Worm (Caenorhabditis elegans) whole organism, L4 larva: Measurements from ENCODE around the gene T12D8.5.

ENCODE experiments used
- D1046.2 ChIP-seq: fragments of 200-800 bp; sonication (Bioruptor generic); IDR thresholded peaks from 2 replicates; pipeline ENCODE4 v1.3.6; 2022; ENCODE audit warnings: missing genetic modification characterization, missing compliant biosample characterization
- F37D6.2 ChIP-seq: sonication (generic microtip); optimal IDR thresholded peaks from 2 replicates; lab custom pipeline; 2016; ENCODE audit warnings: mild to moderate bottlenecking, missing genetic modification characterization, missing compliant biosample characterization
- F44E2.7 ChIP-seq: fragments of 200-800 bp; sonication (Bioruptor generic); IDR thresholded peaks from 2 replicates; pipeline ENCODE4 v2.1.2; 2022; ENCODE audit warnings: missing genetic modification characterization, missing compliant biosample characterization
- T20F7.1 ChIP-seq: fragments of 200-800 bp; sonication (Bioruptor generic); optimal IDR thresholded peaks from 2 replicates; lab custom pipeline; 2018; ENCODE audit warnings: mild to moderate bottlenecking, missing genetic modification characterization, missing compliant biosample characterization
- Y105C5A.15 ChIP-seq: fragments of 200-800 bp; sonication (Bioruptor generic); IDR thresholded peaks from 2 replicates; pipeline ENCODE4 v1.3.6; 2022; ENCODE audit warnings: missing genetic modification characterization, missing compliant biosample characterization
- Y75B8A.6 ChIP-seq: fragments of 200-800 bp; sonication (Bioruptor generic); IDR thresholded peaks from 2 replicates; pipeline ENCODE4 v1.3.6; 2022; ENCODE audit warnings: missing genetic modification reagents, missing genetic modification characterization, missing compliant biosample characterization
- ZK337.2 ChIP-seq: fragments of 200-800 bp; sonication (Bioruptor generic); IDR thresholded peaks from 2 replicates; pipeline ENCODE4 v1.3.6; 2022; ENCODE audit warnings: missing genetic modification reagents, missing genetic modification characterization, missing compliant biosample characterization
- ZK546.5 ChIP-seq, 2 experiments: sonication (generic microtip); optimal IDR thresholded peaks; 2 replicates each; lab custom pipeline; 2017; ENCODE audit warnings: missing biosample characterization in 2 of 2, missing genetic modification characterization in 2 of 2
- aha-1 ChIP-seq: fragments of 150-350 bp; peaks from one replicate; lab custom pipeline; 2014; ENCODE audit warnings: missing biosample characterization, missing genetic modification characterization
- arid-1 ChIP-seq: fragments of 200-800 bp; sonication (Bioruptor generic); conservative IDR thresholded peaks from 2 replicates; pipeline ENCODE4 v1.3.6; 2022; ENCODE audit warnings: missing genetic modification reagents, missing genetic modification characterization, missing compliant biosample characterization
- ceh-20 ChIP-seq: fragments of 200-800 bp; sonication (Bioruptor generic); IDR thresholded peaks from 2 replicates; pipeline ENCODE4 v1.3.6; 2022; ENCODE audit warnings: missing genetic modification reagents, missing genetic modification characterization, missing compliant biosample characterization
- ceh-28 ChIP-seq: fragments of 150-350 bp; optimal IDR thresholded peaks from 2 replicates; lab custom pipeline; 2014; ENCODE audit warnings: missing biosample characterization, missing genetic modification reagents, missing genetic modification characterization
- ces-1 ChIP-seq: fragments of 150-350 bp; sonication (generic microtip); optimal IDR thresholded peaks from 4 replicates; lab custom pipeline; 2014; ENCODE audit warnings: missing biosample characterization, missing genetic modification reagents, missing genetic modification characterization
- ctbp-1 ChIP-seq: fragments of 200-800 bp; sonication (Bioruptor generic); IDR thresholded peaks from 2 replicates; pipeline ENCODE4 v1.3.6; 2022; ENCODE audit warnings: missing genetic modification reagents, missing genetic modification characterization, missing compliant biosample characterization
- daf-12 ChIP-seq: fragments of 150-350 bp; optimal IDR thresholded peaks from 2 replicates; lab custom pipeline; 2014; ENCODE audit warnings: missing biosample characterization, missing genetic modification reagents, missing genetic modification characterization
- daf-16 ChIP-seq, 3 experiments: sonication (generic microtip); optimal IDR thresholded peaks; 2 replicates each; lab custom pipeline; 2016 to 2017; ENCODE audit warnings: missing genetic modification characterization in 3 of 3, missing genetic modification reagents in 3 of 3, mild to moderate bottlenecking in 2 of 3, missing compliant biosample characterization in 2 of 3, missing biosample characterization in 1 of 3, moderate library complexity in 1 of 3
- daf-8 ChIP-seq: fragments of 200-800 bp; sonication (Bioruptor generic); IDR thresholded peaks from 2 replicates; pipeline ENCODE4 v1.3.6; 2022; ENCODE audit warnings: missing genetic modification characterization, missing compliant biosample characterization
- dve-1 ChIP-seq: sonication (generic microtip); optimal IDR thresholded peaks from 2 replicates; lab custom pipeline; 2017; ENCODE audit warnings: antibody characterized with exemption, mild to moderate bottlenecking, missing genetic modification characterization, missing compliant biosample characterization; ENCODE audit not compliant: insufficient read depth
- gei-8 ChIP-seq: fragments of 200-800 bp; sonication (Bioruptor generic); optimal IDR thresholded peaks from 2 replicates; lab custom pipeline; 2018; ENCODE audit warnings: mild to moderate bottlenecking, missing genetic modification characterization, missing compliant biosample characterization
- hlh-11 ChIP-seq: fragments of 200-800 bp; sonication (Bioruptor generic); optimal IDR thresholded peaks from 2 replicates; lab custom pipeline; 2018; ENCODE audit warnings: mild to moderate bottlenecking, missing genetic modification characterization, missing compliant biosample characterization
- hlh-30 ChIP-seq: sonication (generic microtip); optimal IDR thresholded peaks from 2 replicates; lab custom pipeline; 2017; ENCODE audit warnings: antibody characterized with exemption, mild to moderate bottlenecking, missing genetic modification characterization, missing compliant biosample characterization; ENCODE audit not compliant: insufficient read depth
- lin-13 ChIP-seq: fragments of 150-350 bp; optimal IDR thresholded peaks from 2 replicates; lab custom pipeline; 2014; ENCODE audit warnings: missing biosample characterization, missing genetic modification reagents, missing genetic modification characterization
- lir-3 ChIP-seq: sonication (generic microtip); optimal IDR thresholded peaks from 2 replicates; lab custom pipeline; 2016; ENCODE audit warnings: mild to moderate bottlenecking, missing genetic modification characterization, missing compliant biosample characterization
- madf-5 ChIP-seq, 2 experiments: fragments of 200-800 bp; sonication (Bioruptor generic); IDR thresholded peaks; 2 replicates each; pipeline ENCODE4 v1.3.6; 2022; ENCODE audit warnings: missing compliant biosample characterization in 2 of 2, missing genetic modification characterization in 2 of 2
- mdl-1 ChIP-seq, 2 experiments: fragments of 150-350 bp in 1 of 2; sonication (generic microtip) in 1 of 2; optimal IDR thresholded peaks; 2 replicates each; lab custom pipeline; 2014 to 2017; ENCODE audit warnings: missing biosample characterization in 2 of 2, missing genetic modification characterization in 2 of 2
- mdt-29 ChIP-seq: fragments of 200-800 bp; sonication (Bioruptor generic); IDR thresholded peaks from 2 replicates; pipeline ENCODE4 v1.3.6; 2022; ENCODE audit warnings: missing genetic modification reagents, missing genetic modification characterization, missing compliant biosample characterization
- mep-1 ChIP-seq: fragments of 150-350 bp; sonication (generic microtip); optimal IDR thresholded peaks from 3 replicates; lab custom pipeline; 2014; ENCODE audit warnings: missing biosample characterization, missing genetic modification characterization
- mxl-2 ChIP-seq: fragments of 200-800 bp; sonication (Bioruptor generic); conservative IDR thresholded peaks from 2 replicates; pipeline ENCODE4 v1.3.6; 2022; ENCODE audit warnings: missing genetic modification reagents, missing genetic modification characterization, missing compliant biosample characterization
- mxl-3 ChIP-seq: fragments of 200-800 bp; sonication (Bioruptor generic); optimal IDR thresholded peaks from 2 replicates; lab custom pipeline; 2018; ENCODE audit warnings: mild to moderate bottlenecking, missing genetic modification characterization, missing compliant biosample characterization
- nhr-10 ChIP-seq: fragments of 150-350 bp; optimal IDR thresholded peaks from 2 replicates; lab custom pipeline; 2014; ENCODE audit warnings: missing biosample characterization, missing genetic modification characterization
- nhr-111 ChIP-seq: fragments of 200-800 bp; sonication (Bioruptor generic); optimal IDR thresholded peaks from 2 replicates; lab custom pipeline; 2018; ENCODE audit warnings: mild to moderate bottlenecking, missing genetic modification characterization, missing compliant biosample characterization
- nhr-28 ChIP-seq: fragments of 150-350 bp; optimal IDR thresholded peaks from 2 replicates; lab custom pipeline; 2014; ENCODE audit warnings: missing biosample characterization, missing genetic modification characterization
- nhr-41 ChIP-seq: fragments of 200-800 bp; sonication (Bioruptor generic); IDR thresholded peaks from 2 replicates; pipeline ENCODE4 v1.3.6; 2022; ENCODE audit warnings: missing genetic modification reagents, missing genetic modification characterization, missing compliant biosample characterization
- nhr-42 ChIP-seq: fragments of 200-800 bp; sonication (Bioruptor generic); IDR thresholded peaks from 2 replicates; pipeline ENCODE4 v1.3.6; 2022; ENCODE audit warnings: missing genetic modification characterization, missing compliant biosample characterization
- nhr-48 ChIP-seq: sonication (generic microtip); optimal IDR thresholded peaks from 2 replicates; lab custom pipeline; 2016; ENCODE audit warnings: mild to moderate bottlenecking, missing genetic modification characterization, missing compliant biosample characterization
- nhr-6 ChIP-seq: fragments of 150-350 bp; optimal IDR thresholded peaks from 2 replicates; lab custom pipeline; 2014; ENCODE audit warnings: missing biosample characterization, missing genetic modification characterization
- nhr-76 ChIP-seq: fragments of 150-350 bp; optimal IDR thresholded peaks from 2 replicates; lab custom pipeline; 2014; ENCODE audit warnings: missing biosample characterization, missing genetic modification characterization
- nhr-77 ChIP-seq: fragments of 150-350 bp; optimal IDR thresholded peaks from 2 replicates; lab custom pipeline; 2014; ENCODE audit warnings: missing biosample characterization, missing genetic modification characterization
- pha-4 ChIP-seq, 2 experiments: fragments of 150-350 bp in 1 of 2; fragments of 200-800 bp in 1 of 2; sonication (Bioruptor generic) in 1 of 2; IDR thresholded peaks in 1 of 2; optimal IDR thresholded peaks in 1 of 2; 2 replicates each; pipeline versions ENCODE4 v1.3.6 to Lab custom; 2014 to 2022; ENCODE audit warnings: missing genetic modification characterization in 2 of 2, missing genetic modification reagents in 2 of 2, missing biosample characterization in 1 of 2, missing compliant biosample characterization in 1 of 2
- pqm-1 ChIP-seq: sonication (generic microtip); optimal IDR thresholded peaks from 2 replicates; lab custom pipeline; 2017; ENCODE audit warnings: missing biosample characterization, missing genetic modification characterization
- sdz-12 ChIP-seq: fragments of 200-800 bp; sonication (Bioruptor generic); optimal IDR thresholded peaks from 2 replicates; lab custom pipeline; 2018; ENCODE audit warnings: mild to moderate bottlenecking, missing genetic modification characterization, missing compliant biosample characterization
- snpc-1.2 ChIP-seq: fragments of 200-800 bp; sonication (Bioruptor generic); IDR thresholded peaks from 2 replicates; pipeline ENCODE4 v1.3.6; 2022; ENCODE audit warnings: missing genetic modification reagents, missing genetic modification characterization, missing compliant biosample characterization
- snpc-4 ChIP-seq: fragments of 150-350 bp; optimal IDR thresholded peaks from 2 replicates; lab custom pipeline; 2014; ENCODE audit warnings: missing biosample characterization, missing genetic modification characterization
- tra-1 ChIP-seq: fragments of 200-800 bp; sonication (Bioruptor generic); IDR thresholded peaks from 2 replicates; pipeline ENCODE4 v1.3.6; 2022; ENCODE audit warnings: missing genetic modification reagents, missing genetic modification characterization, missing compliant biosample characterization
- zip-11 ChIP-seq: fragments of 200-800 bp; sonication (Bioruptor generic); IDR thresholded peaks from 2 replicates; pipeline ENCODE4 v1.3.6; 2022; ENCODE audit warnings: missing genetic modification characterization, missing compliant biosample characterization
- zip-2 ChIP-seq: fragments of 150-350 bp; optimal IDR thresholded peaks from 2 replicates; lab custom pipeline; 2014; ENCODE audit warnings: missing biosample characterization, missing genetic modification characterization

T12D8.5 gene

DNA sequence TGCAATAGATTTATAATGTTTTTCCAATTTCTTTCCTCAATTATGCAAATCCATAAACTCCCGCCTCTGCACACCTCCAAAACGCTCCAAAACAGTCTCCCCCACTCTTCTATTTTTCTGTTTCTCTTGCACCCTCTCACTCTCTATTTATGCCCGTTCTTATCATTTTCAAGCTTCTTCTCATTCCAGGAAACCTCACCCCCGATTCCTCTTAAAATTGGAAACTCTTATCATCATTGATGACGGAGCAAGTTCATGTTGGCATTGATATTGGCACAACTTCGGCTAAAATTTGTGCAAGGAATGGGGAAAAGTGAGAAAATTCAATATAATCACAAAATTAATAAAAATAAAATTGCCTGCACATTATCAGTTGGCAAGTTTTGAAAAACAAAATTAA, 18.8 kb downstream of the T12D8.5 start, which contains the start of gene shpk-1 (continued):
- TF ChIP-seq nhr-41: no peak

DNA sequence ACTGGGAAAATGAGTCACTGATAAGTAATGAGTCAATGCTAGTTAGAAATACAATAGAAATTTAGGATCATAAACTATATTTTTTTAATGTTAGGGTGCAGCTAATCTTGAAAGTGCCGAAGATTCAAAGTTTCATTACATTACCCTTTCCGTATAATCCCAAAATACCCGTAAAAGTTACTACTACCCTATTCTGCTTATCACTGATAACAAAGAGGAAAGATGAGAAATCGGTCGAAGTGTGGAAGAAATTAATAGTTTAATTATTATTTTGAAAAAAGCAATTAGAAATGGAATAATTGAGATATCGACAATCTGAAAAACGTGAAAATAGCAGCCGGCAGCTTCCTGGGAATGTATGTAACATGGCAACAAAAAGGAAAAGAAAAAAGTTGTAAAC, 19.7 kb downstream of the T12D8.5 start:
- no peak for TF ChIP-seq nhr-6 (tag; lab: Kevin White, UChicago)
- TF ChIP-seq ZK546.5 (tag; optimal IDR thresholded peaks at IDR 0.05; lab: Kevin White, UChicago): no peak
- TF ChIP-seq F44E2.7 (GFP tag; lab: Robert Waterston, UW): no peak
- no peak for TF ChIP-seq D1046.2
- no peak for TF ChIP-seq tra-1 (GFP tag; lab: Robert Waterston, UW)
- TF ChIP-seq daf-8 (GFP tag; lab: Robert Waterston, UW): no peak
- no peak for TF ChIP-seq ceh-28 (tag; lab: Kevin White, UChicago)
- TF ChIP-seq aha-1: no peak
- no peak for TF ChIP-seq daf-12 (tag; lab: Kevin White, UChicago)
- TF ChIP-seq daf-16 (GFP tag; optimal IDR thresholded peaks at IDR 0.05; lab: Kevin White, UChicago): no peak
- peak; percentile 37 for TF ChIP-seq daf-16 (tag; optimal IDR thresholded peaks at IDR 0.05; lab: Kevin White, UChicago)
- no peak for TF ChIP-seq lir-3
- peak; percentile 23 for TF ChIP-seq dve-1 (tag; lab: Kevin White, UChicago)
- TF ChIP-seq ces-1: no peak
- TF ChIP-seq madf-5 (GFP tag; IDR thresholded peaks at IDR 0.05; lab: Robert Waterston, UW): no peak
- TF ChIP-seq pqm-1 (tag; lab: Kevin White, UChicago): peak; percentile 28
- no peak for TF ChIP-seq Y105C5A.15 (GFP tag; lab: Robert Waterston, UW)
- TF ChIP-seq, all 104 proteins: peak for 3

DNA sequence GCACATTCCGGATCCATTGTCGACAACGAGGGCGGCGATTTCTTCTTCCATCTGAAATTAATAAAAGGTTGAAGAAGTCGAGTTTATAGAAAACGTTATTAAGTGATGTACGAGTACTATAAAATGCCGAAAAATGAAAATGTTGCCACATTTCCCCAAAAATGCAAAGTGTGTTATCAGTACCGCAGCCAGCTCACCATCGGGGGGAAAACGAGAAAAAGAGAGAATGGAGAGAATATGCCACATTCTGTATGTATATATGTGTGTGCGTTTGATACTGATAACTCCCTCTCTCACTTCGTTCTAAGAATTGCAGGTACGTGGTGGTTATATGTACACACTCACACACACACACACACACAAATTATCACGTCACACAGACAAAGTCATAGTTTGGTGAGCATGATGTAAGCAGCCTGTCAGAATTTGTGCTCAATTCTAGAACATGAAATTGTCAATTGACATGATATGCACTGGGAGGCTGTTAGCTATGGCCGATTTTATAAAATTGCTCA, 20.5 kb downstream of the T12D8.5 start, which contains the start of gene act-5:
TSS of gene act-5 (minus strand) at position 51 of the 515 bp plus-strand sequence.
- no peak for TF ChIP-seq pha-4 (GFP tag; IDR thresholded peaks at IDR 0.05; lab: Robert Waterston, UW)
- TF ChIP-seq pha-4 (tag; optimal IDR thresholded peaks at IDR 0.05; lab: Kevin White, UChicago): peak; percentile 6
- TF ChIP-seq nhr-111 (GFP tag; lab: Kevin White, UChicago): no peak
- peak in 1 of 2 experiments; percentile 15 for TF ChIP-seq daf-16 (GFP tag; optimal IDR thresholded peaks at IDR 0.05; lab: Kevin White, UChicago)
- TF ChIP-seq daf-16 (tag; optimal IDR thresholded peaks at IDR 0.05; lab: Kevin White, UChicago): peak; percentile 90
- no peak for TF ChIP-seq ceh-20 (GFP tag; lab: Robert Waterston, UW)
- TF ChIP-seq sdz-12: no peak
- TF ChIP-seq arid-1: no peak
- TF ChIP-seq hlh-11 (tag; lab: Kevin White, UChicago): peak; percentile 87
- no peak for TF ChIP-seq snpc-1.2
- TF ChIP-seq nhr-10 (tag; lab: Kevin White, UChicago): peak; percentile 51
- no peak for TF ChIP-seq F37D6.2 (tag; lab: Kevin White, UChicago)
- no peak for TF ChIP-seq nhr-42 (GFP tag; lab: Robert Waterston, UW)
- TF ChIP-seq mdl-1 (tag; optimal IDR thresholded peaks at IDR 0.05; lab: Kevin White, UChicago): no peak
- TF ChIP-seq zip-11 (GFP tag; lab: Robert Waterston, UW): no peak
- TF ChIP-seq hlh-30 (tag; lab: Kevin White, UChicago): peak; percentile 53
- no peak for TF ChIP-seq F44E2.7 (GFP tag; lab: Robert Waterston, UW)
- TF ChIP-seq mdt-29 (GFP tag; lab: Robert Waterston, UW): 0 out of 2 replicates have a peak, but pooled peaks have one; percentile 31
- peak; percentile 14 for TF ChIP-seq lin-13
- TF ChIP-seq ctbp-1: no peak
- no peak for TF ChIP-seq ZK337.2
- peak; percentile 69 for TF ChIP-seq nhr-48 (tag; lab: Kevin White, UChicago)
- TF ChIP-seq daf-12 (tag; lab: Kevin White, UChicago): no peak
- peak; percentile 91 for TF ChIP-seq pqm-1 (tag; lab: Kevin White, UChicago)
- peak; percentile 91 for TF ChIP-seq nhr-28 (tag; lab: Kevin White, UChicago)
- peak; percentile 79 for TF ChIP-seq dve-1 (tag; lab: Kevin White, UChicago)
- no peak for TF ChIP-seq T20F7.1 (GFP tag; lab: Kevin White, UChicago)
- peak; percentile 37 for TF ChIP-seq mxl-3 (GFP tag; lab: Kevin White, UChicago)
- TF ChIP-seq snpc-4 (tag; lab: Kevin White, UChicago): no peak
- peak; percentile 77 for TF ChIP-seq nhr-77
- TF ChIP-seq zip-2 (tag; lab: Kevin White, UChicago): no peak
- TF ChIP-seq mep-1: peak; percentile 23
- no peak for TF ChIP-seq nhr-76 (tag; lab: Kevin White, UChicago)
- no peak for TF ChIP-seq gei-8 (GFP tag; lab: Kevin White, UChicago)
- TF ChIP-seq aha-1: peak; percentile 94
- peak; percentile 61; the same call in 1 of the 2 replicates for TF ChIP-seq tra-1 (GFP tag; lab: Robert Waterston, UW)
- no peak for TF ChIP-seq mxl-2 (GFP tag; lab: Robert Waterston, UW)
- TF ChIP-seq Y75B8A.6 (GFP tag; lab: Robert Waterston, UW): no peak
